Fruit fly (Drosophila melanogaster): ENCODE results near the gene CG34456.

CG34456 gene

dm6 chr3L:9377198-9378035 lies 15.5 kb downstream of the CG34456 start, which contains the start of gene Hsp26 (continued):
- no peak for TF ChIP-seq knrl (GFP tag; IDR thresholded peaks at IDR 0.05; ENCODE audit: partially characterized antibody)
- TF ChIP-seq Hmx (GFP tag; optimal IDR thresholded peaks at IDR 0.05), result peak; percentile 55
- TF ChIP-seq HLH3B (GFP tag; IDR thresholded peaks at IDR 0.05), result peak; percentile 89
- TF ChIP-seq HmgD (GFP tag; optimal IDR thresholded peaks at IDR 0.05), result no peak
- peak; percentile 69 for TF ChIP-seq CG12236 (GFP tag; optimal IDR thresholded peaks at IDR 0.05)
- TF ChIP-seq Bgb (GFP tag; IDR thresholded peaks at IDR 0.05; ENCODE audit: partially characterized antibody), result no peak; the same call in 1 of the 2 replicates
- no peak for TF ChIP-seq sc (optimal IDR thresholded peaks at IDR 0.05)
- TF ChIP-seq sc (GFP tag; optimal IDR thresholded peaks at IDR 0.05), result peak; percentile 72
- no peak for TF ChIP-seq fd64A (GFP tag; optimal IDR thresholded peaks at IDR 0.05)
- peak; percentile 54 for TF ChIP-seq CG5180 (GFP tag; optimal IDR thresholded peaks at IDR 0.05)
- peak; percentile 38 for TF ChIP-seq sima (GFP tag; optimal IDR thresholded peaks at IDR 0.05)
- TF ChIP-seq Poxn (GFP tag; IDR thresholded peaks at IDR 0.05), result no peak
- peak; percentile 38 for TF ChIP-seq CG6654 (GFP tag; optimal IDR thresholded peaks at IDR 0.05)
- peak; percentile 77 for TF ChIP-seq CG13296 (GFP tag; optimal IDR thresholded peaks at IDR 0.05)
- TF ChIP-seq ato (GFP tag; IDR thresholded peaks at IDR 0.05; ENCODE audit: partially characterized antibody), result no peak
- TF ChIP-seq Atf3 (GFP tag; optimal IDR thresholded peaks at IDR 0.05), result peak; percentile 80
- peak; percentile 77 for TF ChIP-seq Aef1 (GFP tag; IDR thresholded peaks at IDR 0.05)
- peak; percentile 91 for TF ChIP-seq unpg (GFP tag; optimal IDR thresholded peaks at IDR 0.05)
- TF ChIP-seq kni (GFP tag; optimal IDR thresholded peaks at IDR 0.05), result no peak
- TF ChIP-seq Dfd (GFP tag; optimal IDR thresholded peaks at IDR 0.05), result no peak
- no peak for TF ChIP-seq CkIIα-i1 (GFP tag; IDR thresholded peaks at IDR 0.05)
- TF ChIP-seq Jarid2 (GFP tag; optimal IDR thresholded peaks at IDR 0.05), result peak; percentile 75
- peak; percentile 64; the same call in 2 of the 3 replicates for TF ChIP-seq CG11093 (GFP tag; IDR thresholded peaks at IDR 0.05)
- TF ChIP-seq CG31388 (GFP tag; optimal IDR thresholded peaks at IDR 0.05), result peak; percentile 21
- 0 out of 3 replicates have a peak, but pooled peaks have one; percentile 47 for TF ChIP-seq CG3726 (GFP tag; IDR thresholded peaks at IDR 0.05)
- peak; percentile 64 for TF ChIP-seq psq (GFP tag; optimal IDR thresholded peaks at IDR 0.05)
- no peak for TF ChIP-seq stwl (tag; optimal IDR thresholded peaks at IDR 0.05)
- TF ChIP-seq toy (GFP tag; IDR thresholded peaks at IDR 0.05), result no peak
- TF ChIP-seq D (optimal IDR thresholded peaks at IDR 0.05), result no peak
- TF ChIP-seq D (GFP tag; optimal IDR thresholded peaks at IDR 0.05), result peak; percentile 51
- peak; percentile 62 for TF ChIP-seq CG11247 (GFP tag; IDR thresholded peaks at IDR 0.05)
- no peak for TF ChIP-seq Hey (tag; optimal IDR thresholded peaks at IDR 0.05)
- peak; percentile 8 for TF ChIP-seq schlank (tag; optimal IDR thresholded peaks at IDR 0.05)
- TF ChIP-seq vvl (GFP tag; IDR thresholded peaks at IDR 0.05), result peak; percentile 96
- peak; percentile 8 to 31 for TF ChIP-seq crp (GFP tag; optimal IDR thresholded peaks at IDR 0.05)
- no peak for TF ChIP-seq gt (GFP tag; IDR thresholded peaks at IDR 0.05)
- peak; percentile 83 for TF ChIP-seq caup (GFP tag; optimal IDR thresholded peaks at IDR 0.05; ENCODE audit: severe bottlenecking)
- TF ChIP-seq CG4730 (GFP tag; IDR thresholded peaks at IDR 0.05), result peak; percentile 65
- peak; percentile 9 for TF ChIP-seq CG10543 (GFP tag; optimal IDR thresholded peaks at IDR 0.05)
- peak; percentile 79 for TF ChIP-seq H2.0 (GFP tag; IDR thresholded peaks at IDR 0.05)
- peak; percentile 88 for TF ChIP-seq seq (GFP tag; IDR thresholded peaks at IDR 0.05)
- TF ChIP-seq insv (GFP tag; optimal IDR thresholded peaks at IDR 0.05), result no peak
- no peak for TF ChIP-seq pita (GFP tag; optimal IDR thresholded peaks at IDR 0.05)
- peak; percentile 75 for TF ChIP-seq rib (GFP tag; IDR thresholded peaks at IDR 0.05)
- peak; percentile 86 for TF ChIP-seq CG18262 (tag; optimal IDR thresholded peaks at IDR 0.05)
- TF ChIP-seq Abd-B (GFP tag; optimal IDR thresholded peaks at IDR 0.05), result peak; percentile 37
- TF ChIP-seq CG14441 (GFP tag; IDR thresholded peaks at IDR 0.05), result peak; percentile 81
- no peak for TF ChIP-seq sr (GFP tag; IDR thresholded peaks at IDR 0.05)
- TF ChIP-seq vfl (GFP tag; optimal IDR thresholded peaks at IDR 0.05), result peak; percentile 70

Data from whole organism, embryonic.